Worm (Caenorhabditis elegans) whole organism, L1 larva: ENCODE measurements around the gene rpn-11.

Source experiments
- ama-1 ChIP-seq: fragments of 150-350 bp; optimal IDR thresholded peaks from 2 replicates; lab custom pipeline; 2014
- elt-3 ChIP-seq, 6 experiments: fragments of 150-350 bp in 1 of 6; sonication (generic microtip); optimal IDR thresholded peaks; 2 replicates each; lab custom pipeline; 2017 to 2018; ENCODE audit warnings: missing biosample characterization in 6 of 6, missing genetic modification characterization in 6 of 6, inconsistent platforms in 1 of 6
- fkh-10 ChIP-seq: sonication (generic microtip); optimal IDR thresholded peaks from 2 replicates; lab custom pipeline; 2017; ENCODE audit warnings: missing biosample characterization, missing genetic modification reagents, missing genetic modification characterization
- lin-13 ChIP-seq: fragments of 150-350 bp; optimal IDR thresholded peaks from 2 replicates; lab custom pipeline; 2014; ENCODE audit warnings: missing biosample characterization, missing genetic modification reagents, missing genetic modification characterization
- lin-15B ChIP-seq: fragments of 150-350 bp; sonication (generic microtip); optimal IDR thresholded peaks from 3 replicates; lab custom pipeline; 2014; ENCODE audit warnings: missing biosample characterization, missing genetic modification characterization
- lin-39 ChIP-seq: fragments of 150-350 bp; optimal IDR thresholded peaks from 2 replicates; lab custom pipeline; 2014; ENCODE audit warnings: missing biosample characterization, missing genetic modification reagents, missing genetic modification characterization
- nhr-237 ChIP-seq: fragments of 150-350 bp; optimal IDR thresholded peaks from 2 replicates; lab custom pipeline; 2014; ENCODE audit warnings: missing biosample characterization, missing genetic modification characterization
- nhr-85 ChIP-seq: sonication (generic microtip); peaks from one replicate; lab custom pipeline; 2016; ENCODE audit warnings: missing genetic modification characterization, inconsistent platforms, missing compliant biosample characterization
- skn-1 ChIP-seq: fragments of 150-350 bp; optimal IDR thresholded peaks from 2 replicates; lab custom pipeline; 2014; ENCODE audit warnings: missing biosample characterization, missing genetic modification characterization
- snpc-4 ChIP-seq: fragments of 150-350 bp; optimal IDR thresholded peaks from 2 replicates; lab custom pipeline; 2014; ENCODE audit warnings: missing biosample characterization, missing genetic modification characterization
- tbx-2 ChIP-seq: sonication (generic microtip); optimal IDR thresholded peaks from 2 replicates; lab custom pipeline; 2016; ENCODE audit warnings: missing genetic modification characterization, missing compliant biosample characterization
- unc-130 ChIP-seq: fragments of 150-350 bp; optimal IDR thresholded peaks from 2 replicates; lab custom pipeline; 2017; ENCODE audit warnings: missing biosample characterization, missing genetic modification characterization, inconsistent platforms
- unc-62 ChIP-seq: fragments of 150-350 bp; optimal IDR thresholded peaks from 2 replicates; lab custom pipeline; 2014; ENCODE audit warnings: missing biosample characterization, missing genetic modification reagents, missing genetic modification characterization
- ztf-11 ChIP-seq, 2 experiments: sonication (generic microtip); optimal IDR thresholded peaks; 2 replicates each; lab custom pipeline; 2016 to 2017; ENCODE audit warnings: missing genetic modification characterization in 2 of 2, missing biosample characterization in 1 of 2, missing compliant biosample characterization in 1 of 2

ce11 chrII:4085601-4086000, 41.3 kb upstream of the rpn-11 start:
- TF ChIP-seq nhr-85 (no peak), tbx-2 (tag; lab: Kevin White, UChicago) (no peak), ztf-11 (tag; optimal IDR thresholded peaks at IDR 0.05; lab: Kevin White, UChicago) (no peak), elt-3 (tag; optimal IDR thresholded peaks at IDR 0.05; lab: Kevin White, UChicago) (no peak), unc-62 (GFP tag; lab: Kevin White, UChicago) (no peak), lin-15B (tag; lab: Kevin White, UChicago) (no peak), unc-130 (tag; lab: Kevin White, UChicago) (no peak), skn-1 (no peak), lin-39 (tag; lab: Kevin White, UChicago) (no peak), nhr-237 (tag; lab: Kevin White, UChicago) (no peak), snpc-4 (tag; lab: Kevin White, UChicago) (no peak), ama-1 (lab: Kevin White, UChicago) (no peak), lin-13 (GFP tag; lab: Kevin White, UChicago) (no peak), fkh-10 (GFP tag; lab: Kevin White, UChicago) (no peak)
